Fruit fly (Drosophila melanogaster) whole organism, adult: ENCODE data around the gene CG43658.

Source experiments
- CG11617 ChIP-seq: fragments of 200-800 bp; sonication (Bioruptor generic); optimal IDR thresholded peaks from 2 replicates; lab custom pipeline; 2017; ENCODE audit warnings: mild to moderate bottlenecking, missing biosample characterization, missing genetic modification reagents, missing genetic modification characterization
- CG12768 ChIP-seq: fragments of 200-800 bp; sonication (Bioruptor generic); optimal IDR thresholded peaks from 2 replicates; lab custom pipeline; 2017; ENCODE audit warnings: missing biosample characterization, missing genetic modification characterization, mild to moderate bottlenecking, moderate library complexity, missing genetic modification reagents
- CG1620 ChIP-seq: fragments of 200-800 bp; sonication (Bioruptor generic); optimal IDR thresholded peaks from 2 replicates; lab custom pipeline; 2016; ENCODE audit warnings: missing biosample characterization, missing genetic modification characterization
- CG5204 ChIP-seq: fragments of 200-800 bp; sonication (Bioruptor generic); optimal IDR thresholded peaks from 2 replicates; lab custom pipeline; 2016; ENCODE audit warnings: missing biosample characterization, missing genetic modification characterization
- CG7045 ChIP-seq: fragments of 200-800 bp; sonication (Bioruptor generic); optimal IDR thresholded peaks from 2 replicates; lab custom pipeline; 2017; ENCODE audit warnings: missing biosample characterization, mild to moderate bottlenecking, missing genetic modification characterization
- Clk ChIP-seq: fragments of 200-800 bp; sonication (Bioruptor generic); optimal IDR thresholded peaks from 2 replicates; lab custom pipeline; 2017; ENCODE audit warnings: missing biosample characterization, missing genetic modification characterization
- Crg-1 ChIP-seq: fragments of 200-800 bp; sonication (Bioruptor generic); optimal IDR thresholded peaks from 2 replicates; lab custom pipeline; 2016; ENCODE audit warnings: missing biosample characterization, missing genetic modification characterization
- Hr96 ChIP-seq: fragments of 200-800 bp; sonication (Bioruptor generic); optimal IDR thresholded peaks from 2 replicates; lab custom pipeline; 2016; ENCODE audit warnings: missing biosample characterization, missing genetic modification characterization
- kay ChIP-seq: fragments of 200-800 bp; sonication (Bioruptor generic); peaks from one replicate; lab custom pipeline; 2016; ENCODE audit warnings: missing biosample characterization, missing genetic modification characterization, borderline replicate concordance
- pad ChIP-seq: fragments of 200-800 bp; sonication (Bioruptor generic); optimal IDR thresholded peaks from 3 replicates; lab custom pipeline; 2017; ENCODE audit warnings: missing biosample characterization, missing genetic modification characterization, mild to moderate bottlenecking, moderate library complexity, missing genetic modification reagents
- toe ChIP-seq: fragments of 200-800 bp; sonication (Bioruptor generic); optimal IDR thresholded peaks from 2 replicates; lab custom pipeline; 2016; ENCODE audit warnings: missing biosample characterization, missing genetic modification characterization

DNA sequence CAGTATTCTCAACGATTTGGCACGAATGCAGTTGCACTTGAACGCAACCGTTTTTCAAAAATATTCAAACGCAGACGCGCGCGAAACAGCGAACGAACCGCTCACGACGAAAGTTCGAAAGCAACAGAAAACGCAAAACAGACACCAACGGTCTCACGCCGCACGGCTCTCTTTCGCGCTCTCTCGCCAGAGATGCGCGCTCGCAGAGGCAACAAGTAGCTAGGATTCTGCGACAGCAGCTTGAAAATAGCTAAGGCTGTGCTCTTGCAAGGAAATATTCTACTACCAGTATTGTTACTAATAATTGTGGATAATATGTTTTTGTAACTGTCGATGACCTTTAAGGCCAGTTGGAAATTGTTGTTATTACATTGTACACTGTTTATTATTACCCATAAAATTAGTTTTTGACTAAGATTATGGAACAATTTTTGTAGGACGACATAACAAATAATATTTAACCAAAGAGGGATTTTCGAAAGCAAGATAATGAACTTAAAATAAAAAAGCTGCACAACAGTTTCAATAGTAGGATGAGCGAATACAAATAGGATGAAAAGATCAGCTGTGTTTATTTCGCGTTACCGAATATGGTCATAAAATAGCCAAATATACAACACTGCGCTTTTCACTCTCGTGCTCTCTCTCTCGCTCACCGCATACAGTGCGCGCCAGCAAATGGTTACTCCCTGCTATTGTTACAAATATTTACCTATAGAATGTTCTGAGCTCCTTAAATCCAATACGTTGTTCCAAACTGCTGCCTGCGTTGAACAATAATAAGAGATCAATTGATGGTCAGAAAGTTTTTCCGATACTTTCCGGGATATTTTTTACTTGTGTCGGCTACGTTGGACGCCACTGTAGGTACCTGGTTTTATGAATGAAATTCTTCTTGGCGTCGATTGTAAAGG, 53.8 kb downstream of the CG43658 start:
- TF ChIP-seq toe (GFP tag; lab: Kevin White, UChicago) (peak; percentile 28), CG7045 (GFP tag; lab: Kevin White, UChicago) (no peak), CG11617 (GFP tag; lab: Kevin White, UChicago) (peak; percentile 14), CG12768 (GFP tag; lab: Kevin White, UChicago) (no peak), CG5204 (GFP tag; lab: Kevin White, UChicago) (no peak), Crg-1 (GFP tag; lab: Kevin White, UChicago) (no peak), CG1620 (peak; percentile 18), pad (GFP tag; lab: Kevin White, UChicago) (peak; percentile 21), Hr96 (GFP tag; lab: Kevin White, UChicago) (peak; percentile 44), kay (peak; percentile 69), Clk (no peak)
